Worm (Caenorhabditis elegans) whole organism, L2 larva: ENCODE measurements around the gene act-3.

ENCODE experiments used
- ama-1 ChIP-seq: fragments of 150-350 bp; optimal IDR thresholded peaks from 2 replicates; lab custom pipeline; 2018; ENCODE audit warnings: inconsistent platforms
- blmp-1 ChIP-seq: sonication (generic microtip); optimal IDR thresholded peaks from 2 replicates; lab custom pipeline; 2017; ENCODE audit warnings: missing genetic modification characterization, mild to moderate bottlenecking, missing compliant biosample characterization, antibody characterized with exemption, moderate library complexity; ENCODE audit not compliant: insufficient read depth
- lin-39 ChIP-seq: fragments of 150-350 bp; optimal IDR thresholded peaks from 2 replicates; lab custom pipeline; 2014; ENCODE audit warnings: missing biosample characterization, missing genetic modification reagents, missing genetic modification characterization
- mab-5 ChIP-seq: fragments of 150-350 bp; optimal IDR thresholded peaks from 2 replicates; lab custom pipeline; 2014; ENCODE audit warnings: missing biosample characterization, missing genetic modification characterization
- nhr-10 ChIP-seq: sonication (generic microtip); optimal IDR thresholded peaks from 2 replicates; lab custom pipeline; 2017; ENCODE audit warnings: missing biosample characterization, missing genetic modification characterization
- nhr-237 ChIP-seq: fragments of 150-350 bp; optimal IDR thresholded peaks from 2 replicates; lab custom pipeline; 2014; ENCODE audit warnings: missing biosample characterization, missing genetic modification characterization
- nhr-77 ChIP-seq: fragments of 150-350 bp; optimal IDR thresholded peaks from 2 replicates; lab custom pipeline; 2014; ENCODE audit warnings: missing biosample characterization, missing genetic modification characterization

- TF ChIP-seq ama-1 (no peak), blmp-1 (tag; lab: Kevin White, UChicago) (peak; percentile 81), mab-5 (tag; lab: Kevin White, UChicago) (no peak), nhr-77 (tag; lab: Kevin White, UChicago) (no peak), nhr-10 (tag; lab: Kevin White, UChicago) (no peak), lin-39 (no peak), nhr-237 (no peak)
Observed at ce11 chrV:11070388-11070787, 3.9 kb downstream of the act-3 start.
